Worm (Caenorhabditis elegans): Measurements from ENCODE around the gene droe-4.

The droe-4 gene

ce11 chrV:14033649-14034048 is 41.2 kb downstream of the droe-4 start, which contains the start of gene ins-10:
TSS of gene ins-10 (plus strand) at chrV:14033949.
- no peak for TF ChIP-seq tbx-8 (GFP tag; optimal IDR thresholded peaks at IDR 0.05)
- no peak for TF ChIP-seq hlh-1 (tag; optimal IDR thresholded peaks at IDR 0.05)
- TF ChIP-seq unc-62 (GFP tag; optimal IDR thresholded peaks at IDR 0.05): no peak
- TF ChIP-seq sptf-1 (tag; optimal IDR thresholded peaks at IDR 0.05): no peak
- TF ChIP-seq ztf-11 (tag; optimal IDR thresholded peaks at IDR 0.05): no peak
- TF ChIP-seq flh-1 (GFP tag; optimal IDR thresholded peaks at IDR 0.05): no peak
- TF ChIP-seq lin-32 (GFP tag; optimal IDR thresholded peaks at IDR 0.05): no peak
- TF ChIP-seq nhr-2 (tag; optimal IDR thresholded peaks at IDR 0.05): no peak
- TF ChIP-seq nhr-12 (tag; optimal IDR thresholded peaks at IDR 0.05): no peak

- TF ChIP-seq unc-120 (tag; optimal IDR thresholded peaks at IDR 0.05; ENCODE audit: poor library complexity, severe bottlenecking): peak; percentile 45
- peak; percentile 44 for TF ChIP-seq mls-2 (tag; optimal IDR thresholded peaks at IDR 0.05)
- TF ChIP-seq drap-1 (GFP tag; optimal IDR thresholded peaks at IDR 0.05): peak; percentile 34
- TF ChIP-seq sptf-1 (tag; optimal IDR thresholded peaks at IDR 0.05): peak; percentile 65
- peak; percentile 23 for TF ChIP-seq M03D4.4 (tag; optimal IDR thresholded peaks at IDR 0.05)
Observed at ce11 chrV:14038328-14039084, 46.0 kb downstream of the droe-4 start, which contains the start of gene vps-39. TSS of gene vps-39 (minus strand) at chrV:14038378.

All from whole organism, mixed stage, embryonic.